Fruit fly (Drosophila melanogaster) whole organism, adult: ENCODE data around the gene CG43182.

Experiments used
- Clk ChIP-seq: fragments of 200-800 bp; sonication (Bioruptor generic); optimal IDR thresholded peaks from 2 replicates; lab custom pipeline; 2017; ENCODE audit warnings: missing biosample characterization, missing genetic modification characterization
- ovo ChIP-seq: fragments of 200-800 bp; sonication (Bioruptor generic); optimal IDR thresholded peaks from 2 replicates; lab custom pipeline; 2016; ENCODE audit warnings: missing biosample characterization, missing genetic modification characterization

dm6 chrX:351599-351998 is 1.3 kb upstream of the CG43182 start:
- no peak for TF ChIP-seq Clk (GFP tag; lab: Kevin White, UChicago)
- no peak for TF ChIP-seq ovo (GFP tag; lab: Kevin White, UChicago)
